Fruit fly (Drosophila melanogaster) whole organism, pupa: Measurements from ENCODE around the gene ara.

ENCODE experiments used
- CG10348 ChIP-seq: fragments of 200-800 bp; sonication (Bioruptor generic); IDR thresholded peaks from 2 replicates; pipeline ENCODE4 v1.3.6; 2022; ENCODE audit warnings: missing biosample characterization, missing genetic modification characterization
- CG14655 ChIP-seq: fragments of 200-800 bp; sonication (Bioruptor generic); optimal IDR thresholded peaks from 3 replicates; lab custom pipeline; 2017; ENCODE audit warnings: mild to moderate bottlenecking, missing biosample characterization, missing genetic modification reagents, missing genetic modification characterization
- CG17806 ChIP-seq: fragments of 200-800 bp; sonication (Bioruptor generic); optimal IDR thresholded peaks from 2 replicates; lab custom pipeline; 2018; ENCODE audit warnings: missing biosample characterization, mild to moderate bottlenecking, missing genetic modification characterization, moderate library complexity
- CG8159 ChIP-seq: fragments of 200-800 bp; sonication (Bioruptor generic); optimal IDR thresholded peaks from 3 replicates; lab custom pipeline; 2018; ENCODE audit warnings: missing biosample characterization, mild to moderate bottlenecking, missing genetic modification characterization, moderate library complexity

Gene ara

DNA sequence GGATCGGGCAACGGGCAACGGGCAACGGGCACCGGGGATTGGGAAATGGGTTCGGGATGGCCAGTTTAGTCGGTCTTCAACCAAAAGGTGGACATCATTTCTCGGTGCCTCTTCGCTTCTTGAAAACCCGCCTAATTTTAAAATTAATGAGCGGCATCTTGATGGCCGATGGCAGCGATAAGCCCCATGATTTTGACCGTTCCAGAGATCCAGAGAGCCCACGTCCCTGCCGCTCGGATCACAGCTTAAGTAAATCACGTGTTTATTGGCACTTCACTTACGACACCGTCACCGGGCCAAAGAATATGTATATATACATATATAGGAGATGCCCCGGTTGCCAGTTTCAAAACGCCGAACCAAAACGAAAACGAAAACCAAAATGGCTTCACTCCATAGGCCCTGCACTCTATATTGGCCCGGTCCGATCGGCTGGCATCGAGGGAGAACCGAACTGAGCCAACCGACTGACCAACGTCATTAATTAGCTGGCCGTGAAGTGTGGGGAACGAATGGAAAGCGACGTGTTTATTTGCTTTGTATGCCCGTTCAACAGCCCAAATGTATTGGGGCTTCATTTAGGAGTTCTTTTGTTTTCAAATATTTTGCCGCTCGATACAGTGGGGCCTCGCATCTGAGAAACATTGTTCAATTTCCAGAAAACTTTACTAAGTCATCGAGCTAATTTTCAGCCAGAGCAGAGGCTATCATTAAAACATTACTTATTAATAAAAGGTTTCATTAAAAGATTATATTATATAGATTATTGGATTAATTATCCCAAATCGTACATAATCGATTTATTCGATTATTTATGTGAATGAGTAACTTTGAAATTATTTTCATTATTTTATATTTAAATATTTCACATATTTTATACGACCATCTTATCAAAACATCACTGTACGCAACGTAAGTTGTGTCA, 63.6 kb downstream of the ara start:
- TF ChIP-seq CG8159 (tag; lab: Kevin White, UChicago) (peak; percentile 45), CG10348 (GFP tag; lab: Robert Waterston, UW) (no peak), CG14655 (GFP tag; lab: Kevin White, UChicago) (no peak), CG17806 (tag; lab: Kevin White, UChicago) (peak; percentile 28)
